Worm (Caenorhabditis elegans) whole organism, L2 larva: ENCODE results near the gene Y41E3.7.

Experiments
- ceh-82 ChIP-seq: fragments of 150-350 bp; optimal IDR thresholded peaks from 2 replicates; lab custom pipeline; 2014; ENCODE audit warnings: missing biosample characterization, missing genetic modification characterization
- egl-27 ChIP-seq: sonication (generic microtip); optimal IDR thresholded peaks from 3 replicates; lab custom pipeline; 2017; ENCODE audit warnings: missing biosample characterization, missing genetic modification reagents, missing genetic modification characterization
- elt-3 ChIP-seq: sonication (generic microtip); optimal IDR thresholded peaks from 2 replicates; lab custom pipeline; 2017; ENCODE audit warnings: missing biosample characterization, missing genetic modification characterization
- lin-13 ChIP-seq: fragments of 150-350 bp; optimal IDR thresholded peaks from 2 replicates; lab custom pipeline; 2014; ENCODE audit warnings: missing biosample characterization, missing genetic modification reagents, missing genetic modification characterization
- nhr-12 ChIP-seq: fragments of 150-350 bp; optimal IDR thresholded peaks from 2 replicates; lab custom pipeline; 2014; ENCODE audit warnings: missing biosample characterization, missing genetic modification characterization
- nhr-23 ChIP-seq: fragments of 150-350 bp; optimal IDR thresholded peaks from 2 replicates; lab custom pipeline; 2014; ENCODE audit warnings: missing biosample characterization, missing genetic modification reagents, missing genetic modification characterization
- skn-1 ChIP-seq: sonication (generic microtip); optimal IDR thresholded peaks from 2 replicates; lab custom pipeline; 2017; ENCODE audit warnings: missing biosample characterization, missing genetic modification characterization
- ztf-1 ChIP-seq: fragments of 200-800 bp; sonication (Bioruptor generic); conservative IDR thresholded peaks from 2 replicates; pipeline ENCODE4 v1.3.6; 2022; ENCODE audit warnings: missing genetic modification characterization, missing compliant biosample characterization
- ztf-11 ChIP-seq: sonication (generic microtip); optimal IDR thresholded peaks from 2 replicates; lab custom pipeline; 2017; ENCODE audit warnings: missing biosample characterization, missing genetic modification characterization
- ztf-4 ChIP-seq: fragments of 150-350 bp; optimal IDR thresholded peaks from 2 replicates; lab custom pipeline; 2014; ENCODE audit warnings: missing biosample characterization, missing genetic modification characterization

ce11 chrIV:14978204-14978603 is 35.6 kb upstream of the Y41E3.7 start:
- TF ChIP-seq ztf-4 (tag; lab: Kevin White, UChicago) (no peak), nhr-23 (no peak), lin-13 (GFP tag; lab: Kevin White, UChicago) (no peak), skn-1 (tag; lab: Kevin White, UChicago) (no peak), nhr-12 (no peak), elt-3 (tag; lab: Kevin White, UChicago) (no peak), ceh-82 (no peak), egl-27 (no peak), ztf-11 (no peak), ztf-1 (GFP tag; lab: Robert Waterston, UW) (no peak)
